Worm (Caenorhabditis elegans) whole organism, L1 larva: ENCODE results near the gene erfa-1.

ENCODE experiments used
- ama-1 ChIP-seq: fragments of 150-350 bp; optimal IDR thresholded peaks from 2 replicates; lab custom pipeline; 2014
- mep-1 ChIP-seq: fragments of 150-350 bp; optimal IDR thresholded peaks from 2 replicates; lab custom pipeline; 2014; ENCODE audit warnings: missing biosample characterization, missing genetic modification characterization
- nhr-71 ChIP-seq: sonication (generic microtip); optimal IDR thresholded peaks from 2 replicates; lab custom pipeline; 2016; ENCODE audit warnings: mild to moderate bottlenecking, missing genetic modification characterization, moderate library complexity, missing compliant biosample characterization
- unc-130 ChIP-seq: fragments of 150-350 bp; optimal IDR thresholded peaks from 2 replicates; lab custom pipeline; 2017; ENCODE audit warnings: missing biosample characterization, missing genetic modification characterization, inconsistent platforms
- unc-86 ChIP-seq: sonication (generic microtip); optimal IDR thresholded peaks from 2 replicates; lab custom pipeline; 2016; ENCODE audit warnings: missing genetic modification characterization, missing compliant biosample characterization
- ztf-11 ChIP-seq, 2 experiments: sonication (generic microtip); optimal IDR thresholded peaks; 2 replicates each; lab custom pipeline; 2016 to 2017; ENCODE audit warnings: missing genetic modification characterization in 2 of 2, missing biosample characterization in 1 of 2, missing compliant biosample characterization in 1 of 2
- ztf-4 ChIP-seq: fragments of 150-350 bp; optimal IDR thresholded peaks from 2 replicates; lab custom pipeline; 2014; ENCODE audit warnings: missing biosample characterization, missing genetic modification characterization

DNA sequence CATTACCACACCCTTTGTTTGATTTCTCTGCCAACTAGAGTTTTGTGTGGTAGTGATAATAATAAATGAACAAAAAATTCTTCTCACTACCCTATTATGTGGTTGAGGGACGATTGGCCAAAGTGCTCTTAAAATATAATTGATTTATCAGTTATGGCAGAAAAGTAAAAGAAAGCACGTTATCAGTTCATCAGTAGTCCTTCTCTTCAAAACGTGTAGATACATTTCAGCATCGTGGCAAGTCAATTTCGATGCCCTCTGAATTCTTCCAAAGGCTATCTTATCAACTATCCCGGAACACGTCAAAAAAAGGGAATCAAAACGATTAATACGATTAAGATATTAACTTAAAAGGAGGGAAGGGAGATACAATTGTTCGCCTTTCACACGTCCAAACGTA lies 20.9 kb upstream of the erfa-1 start:
- TF ChIP-seq unc-130 (tag; lab: Kevin White, UChicago) (no peak), ztf-4 (tag; lab: Kevin White, UChicago) (no peak), unc-86 (tag; lab: Kevin White, UChicago) (no peak), mep-1 (tag; lab: Kevin White, UChicago) (no peak), nhr-71 (tag; lab: Kevin White, UChicago) (no peak), ama-1 (lab: Kevin White, UChicago) (no peak), ztf-11 (tag; optimal IDR thresholded peaks at IDR 0.05; lab: Kevin White, UChicago) (no peak)
